Worm (Caenorhabditis elegans): ENCODE measurements around the gene top-2.
A peak's percentile ranks its signal among the peaks of the same experiment; 100 is the strongest.

The top-2 gene

DNA sequence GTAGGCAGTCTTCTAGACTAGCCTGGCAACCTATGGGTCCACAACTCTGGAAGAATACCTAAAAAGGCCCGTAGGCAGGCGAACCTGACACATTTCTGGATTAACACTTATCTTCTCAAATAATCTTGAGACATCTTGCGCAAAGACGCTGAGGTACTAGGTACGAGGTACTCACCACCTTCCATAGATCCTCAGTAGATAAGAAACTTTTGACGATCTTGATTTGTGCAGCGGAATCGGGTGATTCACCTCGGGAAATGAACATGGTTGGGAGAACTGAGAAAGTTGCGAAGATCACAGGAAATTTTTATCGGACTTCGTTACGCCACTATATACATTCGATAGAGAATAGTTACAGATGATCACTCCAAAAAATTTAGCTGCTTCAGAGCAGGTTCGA, 13.2 kb downstream of the top-2 start:
- TF ChIP-seq ceh-48 (tag; optimal IDR thresholded peaks at IDR 0.05) (no peak), pha-4 (tag; optimal IDR thresholded peaks at IDR 0.05) (no peak), pros-1 (tag; optimal IDR thresholded peaks at IDR 0.05) (no peak), ceh-24 (tag; optimal IDR thresholded peaks at IDR 0.05) (no peak), pqm-1 (tag; optimal IDR thresholded peaks at IDR 0.05) (no peak), ceh-45 (GFP tag; IDR thresholded peaks at IDR 0.05) (no peak), tbx-7 (tag; optimal IDR thresholded peaks at IDR 0.05) (no peak), sox-4 (tag; optimal IDR thresholded peaks at IDR 0.05) (no peak), fkh-10 (GFP tag; optimal IDR thresholded peaks at IDR 0.05) (no peak), unc-55 (GFP tag; optimal IDR thresholded peaks at IDR 0.05) (no peak), hlh-8 (tag; optimal IDR thresholded peaks at IDR 0.05) (no peak), ceh-9 (tag; optimal IDR thresholded peaks at IDR 0.05) (no peak)

DNA sequence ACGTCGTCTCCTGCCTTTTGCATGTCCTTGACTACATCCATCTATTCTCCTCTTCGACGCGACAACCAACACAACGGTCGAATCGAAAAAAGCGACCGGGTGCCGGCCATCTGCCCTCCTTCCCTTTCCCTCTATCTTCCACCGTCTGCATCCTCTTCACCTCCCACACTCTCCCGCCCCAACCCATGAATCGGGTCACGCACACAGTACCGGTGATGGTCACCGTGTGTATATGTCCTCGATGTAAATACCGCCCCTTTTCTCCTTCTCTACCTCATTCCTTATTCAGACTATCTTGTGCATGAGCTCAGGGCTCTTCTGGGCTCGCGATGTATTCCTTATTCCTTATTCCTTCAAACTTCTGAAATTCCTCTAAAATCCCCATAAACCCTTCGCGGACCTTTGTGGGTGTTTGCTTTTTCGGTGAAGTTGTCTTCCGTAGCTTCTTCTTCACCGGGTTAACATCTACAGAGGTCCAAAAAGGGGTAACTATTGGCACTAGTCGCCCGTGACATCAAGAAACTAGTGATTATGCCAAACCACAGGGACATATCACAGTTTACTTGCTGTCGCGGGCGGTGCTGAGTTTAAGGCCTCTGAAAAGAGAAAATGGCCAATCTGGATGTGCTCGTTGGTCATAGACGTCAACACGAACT, 14.6 kb downstream of the top-2 start:
- TF ChIP-seq ttx-3 (tag; optimal IDR thresholded peaks at IDR 0.05) = no peak
- no peak for TF ChIP-seq npax-4 (tag; optimal IDR thresholded peaks at IDR 0.05)
- peak; percentile 16 for TF ChIP-seq ceh-2 (tag; optimal IDR thresholded peaks at IDR 0.05)
- TF ChIP-seq ceh-18 (tag; optimal IDR thresholded peaks at IDR 0.05) = peak; percentile 26
- TF ChIP-seq ref-2 (tag; optimal IDR thresholded peaks at IDR 0.05) = peak; percentile 54
- TF ChIP-seq tbx-7 (tag; optimal IDR thresholded peaks at IDR 0.05) = no peak
- peak; percentile 25 for TF ChIP-seq ceh-6 (GFP tag; optimal IDR thresholded peaks at IDR 0.05)
- TF ChIP-seq ceh-45 (GFP tag; IDR thresholded peaks at IDR 0.05) = no peak
- TF ChIP-seq hlh-30 (tag; optimal IDR thresholded peaks at IDR 0.05; ENCODE audit: insufficient read depth) = peak; percentile 84
- TF ChIP-seq nfya-1 (tag; optimal IDR thresholded peaks at IDR 0.05) = peak; percentile 28
- no peak for TF ChIP-seq hlh-6 (tag; optimal IDR thresholded peaks at IDR 0.05)
- TF ChIP-seq dve-1 (tag; optimal IDR thresholded peaks at IDR 0.05) = no peak
- peak; percentile 67 for TF ChIP-seq ama-1 (optimal IDR thresholded peaks at IDR 0.05)
- peak; percentile 60 for TF ChIP-seq unc-55 (GFP tag; optimal IDR thresholded peaks at IDR 0.05)
- no peak for TF ChIP-seq gmeb-2 (tag; optimal IDR thresholded peaks at IDR 0.05)
- TF ChIP-seq dmd-4 (tag; optimal IDR thresholded peaks at IDR 0.05; ENCODE audit: borderline replicate concordance) = peak; percentile 8
- TF ChIP-seq rnt-1 (tag; optimal IDR thresholded peaks at IDR 0.05) = peak; percentile 8
- no peak for TF ChIP-seq F13H6.1 (tag; optimal IDR thresholded peaks at IDR 0.05)
- TF ChIP-seq tbx-2 (tag; optimal IDR thresholded peaks at IDR 0.05) = peak; percentile 11
- no peak for TF ChIP-seq pag-3 (tag; optimal IDR thresholded peaks at IDR 0.05; ENCODE audit: borderline replicate concordance)
- no peak for TF ChIP-seq T23F11.4 (GFP tag; optimal IDR thresholded peaks at IDR 0.05)
- TF ChIP-seq sox-4 (tag; optimal IDR thresholded peaks at IDR 0.05) = no peak
- peak; percentile 7 for TF ChIP-seq ceh-34 (tag; optimal IDR thresholded peaks at IDR 0.05)
- TF ChIP-seq C08G9.2 (tag; optimal IDR thresholded peaks at IDR 0.05) = peak; percentile 20
- TF ChIP-seq K02D7.2 (tag; optimal IDR thresholded peaks at IDR 0.05) = no peak
- TF ChIP-seq ceh-31 (tag; optimal IDR thresholded peaks at IDR 0.05) = peak; percentile 23
- no peak for TF ChIP-seq odd-2 (tag; optimal IDR thresholded peaks at IDR 0.05)
- no peak for TF ChIP-seq pha-2 (tag; optimal IDR thresholded peaks at IDR 0.05)
- TF ChIP-seq eyg-1 (tag; optimal IDR thresholded peaks at IDR 0.05) = peak; percentile 19
- no peak for TF ChIP-seq ceh-14 (tag; optimal IDR thresholded peaks at IDR 0.05)
- TF ChIP-seq nhr-11 (tag; optimal IDR thresholded peaks at IDR 0.05) = no peak
- peak; percentile 31 for TF ChIP-seq sdc-2 (tag; optimal IDR thresholded peaks at IDR 0.05)

DNA sequence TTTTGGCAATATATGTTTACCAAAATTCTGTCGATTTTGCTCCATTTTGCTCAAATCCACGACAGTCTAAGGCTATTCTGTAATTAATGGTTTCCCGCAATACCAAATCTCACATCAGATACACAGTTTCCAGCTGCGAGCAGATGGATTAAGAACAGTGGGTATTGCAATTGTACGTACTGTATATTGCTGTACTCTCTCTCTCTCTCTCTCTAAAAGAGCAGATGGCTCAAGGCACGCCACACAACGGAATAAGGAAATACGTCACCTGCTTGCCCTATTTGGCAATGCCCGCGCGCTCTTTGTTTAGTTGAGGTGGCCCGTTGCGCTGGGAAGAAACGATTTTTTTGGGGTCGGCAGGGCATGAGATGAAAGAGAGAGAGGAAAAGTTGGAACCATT, 15.6 kb downstream of the top-2 start:
- TF ChIP-seq sox-2 (GFP tag; IDR thresholded peaks at IDR 0.05) (no peak), ceh-31 (tag; optimal IDR thresholded peaks at IDR 0.05) (peak; percentile 52), tbx-2 (tag; optimal IDR thresholded peaks at IDR 0.05) (peak; percentile 50), ref-2 (tag; optimal IDR thresholded peaks at IDR 0.05) (peak; percentile 81), hlh-30 (tag; optimal IDR thresholded peaks at IDR 0.05; ENCODE audit: insufficient read depth) (peak; percentile 22)

All from whole organism, late embryonic.